Worm (Caenorhabditis elegans) whole organism, midembryonic: ENCODE results near the gene F10G7.9.

ENCODE experiments used
- T22C8.4 ChIP-seq: fragments of 200-800 bp; sonication (Bioruptor generic); IDR thresholded peaks from 2 replicates; pipeline ENCODE4 v1.3.6; 2022; ENCODE audit warnings: missing genetic modification characterization, missing compliant biosample characterization
- cog-1 ChIP-seq: sonication (generic microtip); optimal IDR thresholded peaks from 2 replicates; lab custom pipeline; 2016; ENCODE audit warnings: missing genetic modification characterization, missing compliant biosample characterization
- flt-1 ChIP-seq: fragments of 200-800 bp; sonication (Bioruptor generic); IDR thresholded peaks from 2 replicates; pipeline ENCODE4 v1.3.6; 2022; ENCODE audit warnings: missing genetic modification characterization, missing compliant biosample characterization
- klf-2 ChIP-seq: fragments of 200-800 bp; sonication (Bioruptor generic); conservative IDR thresholded peaks from 2 replicates; pipeline ENCODE4 v1.3.6; 2022; ENCODE audit warnings: missing genetic modification reagents, missing genetic modification characterization, missing compliant biosample characterization
- med-1 ChIP-seq: sonication (generic microtip); optimal IDR thresholded peaks from 2 replicates; lab custom pipeline; 2017; ENCODE audit warnings: missing genetic modification characterization, mild to moderate bottlenecking, missing compliant biosample characterization, antibody characterized with exemption, missing genetic modification reagents; ENCODE audit not compliant: insufficient read depth
- ref-1 ChIP-seq: fragments of 200-800 bp; sonication (Bioruptor generic); conservative IDR thresholded peaks from 2 replicates; pipeline ENCODE4 v1.3.6; 2022; ENCODE audit warnings: missing genetic modification reagents, missing genetic modification characterization, missing compliant biosample characterization
- tab-1 ChIP-seq: fragments of 200-800 bp; sonication (Bioruptor generic); IDR thresholded peaks from 2 replicates; pipeline ENCODE4 v1.3.6; 2022; ENCODE audit warnings: missing genetic modification characterization, missing compliant biosample characterization
- ztf-23 ChIP-seq: fragments of 200-800 bp; sonication (Bioruptor generic); IDR thresholded peaks from 2 replicates; pipeline ENCODE4 v1.3.6; 2022; ENCODE audit warnings: missing genetic modification reagents, missing genetic modification characterization, missing compliant biosample characterization
- ztf-29 ChIP-seq: fragments of 200-800 bp; sonication (Bioruptor generic); IDR thresholded peaks from 2 replicates; pipeline ENCODE4 v1.3.6; 2022; ENCODE audit warnings: missing genetic modification reagents, missing genetic modification characterization, missing compliant biosample characterization

DNA sequence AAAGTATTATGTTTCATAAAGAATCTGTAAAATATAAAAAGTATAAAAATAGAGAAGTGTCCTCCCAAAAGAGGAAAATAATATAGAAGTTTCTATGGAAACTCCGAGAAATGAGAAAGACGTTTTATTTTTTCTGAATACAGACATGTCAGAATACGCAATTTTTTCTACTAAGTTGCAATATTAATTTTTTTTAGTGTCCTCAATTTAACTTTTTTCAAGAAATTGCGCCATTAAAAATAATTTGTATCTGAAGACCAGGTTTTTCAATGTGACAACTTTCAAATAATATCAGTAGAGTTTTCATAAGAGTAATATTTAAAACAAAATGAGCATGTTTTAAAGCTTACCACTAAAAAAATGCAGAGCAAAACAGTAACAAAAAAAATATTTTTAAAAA lies 38.7 kb downstream of the F10G7.9 start, which contains the start of gene fut-5:
- TF ChIP-seq T22C8.4 (GFP tag; lab: Robert Waterston, UW) (no peak), cog-1 (tag; lab: Kevin White, UChicago) (no peak), tab-1 (GFP tag; lab: Robert Waterston, UW) (no peak), flt-1 (GFP tag; lab: Robert Waterston, UW) (no peak), ztf-23 (no peak), ref-1 (GFP tag; lab: Robert Waterston, UW) (no peak), med-1 (GFP tag; lab: Kevin White, UChicago) (no peak), klf-2 (GFP tag; lab: Robert Waterston, UW) (no peak), ztf-29 (no peak)
